Fruit fly (Drosophila melanogaster) whole organism: ENCODE results near the gene CG13654.

Experiments used
- CG8478 ChIP-seq: fragments of >200 bp; optimal IDR thresholded peaks from 2 replicates; lab custom pipeline; 2018; ENCODE audit warnings: inconsistent platforms
- Dll ChIP-seq: fragments of >200 bp; optimal IDR thresholded peaks from 2 replicates; lab custom pipeline; 2017
- EcR ChIP-seq, 2 experiments: fragments of >200 bp; optimal IDR thresholded peaks; 2 replicates each; lab custom pipeline; 2017; ENCODE audit warnings: missing biosample characterization in 2 of 2, missing genetic modification characterization in 2 of 2, missing genetic modification reagents in 2 of 2
- psq ChIP-seq: fragments of >200 bp; optimal IDR thresholded peaks from 2 replicates; lab custom pipeline; 2017

- TF ChIP-seq CG8478 (lab: Kevin White, UChicago) (no peak), Dll (lab: Kevin White, UChicago) (no peak), psq (lab: Kevin White, UChicago) (no peak), EcR (GFP tag; optimal IDR thresholded peaks at IDR 0.05; lab: Kevin White, UChicago) (no peak)
These were observed 21.7 kb downstream of the CG13654 start, which contains the start of gene Alg9 for dm6 chr3R:25221203-25221807.
